Worm (Caenorhabditis elegans) whole organism, L4 larva: ENCODE results near the gene M03A1.8.

Experiments used
- D1046.2 ChIP-seq: fragments of 200-800 bp; sonication (Bioruptor generic); IDR thresholded peaks from 2 replicates; pipeline ENCODE4 v1.3.6; 2022; ENCODE audit warnings: missing genetic modification characterization, missing compliant biosample characterization
- F10B5.3 ChIP-seq: sonication (generic microtip); optimal IDR thresholded peaks from 2 replicates; lab custom pipeline; 2016; ENCODE audit warnings: mild to moderate bottlenecking, missing genetic modification characterization, missing compliant biosample characterization
- ama-1 ChIP-seq: fragments of 150-350 bp; optimal IDR thresholded peaks from 2 replicates; lab custom pipeline; 2014; ENCODE audit warnings: inconsistent platforms, mixed read lengths
- attf-4 ChIP-seq: sonication (generic microtip); optimal IDR thresholded peaks from 3 replicates; lab custom pipeline; 2017; ENCODE audit warnings: missing biosample characterization, missing genetic modification characterization
- ceh-32 ChIP-seq: sonication (generic microtip); optimal IDR thresholded peaks from 2 replicates; lab custom pipeline; 2016; ENCODE audit warnings: mild to moderate bottlenecking, missing genetic modification characterization, missing compliant biosample characterization; ENCODE audit not compliant: poor library complexity
- ceh-44 ChIP-seq: fragments of 200-800 bp; sonication (Bioruptor generic); IDR thresholded peaks from 2 replicates; pipeline ENCODE4 v1.3.6; 2022; ENCODE audit warnings: missing genetic modification reagents, missing genetic modification characterization, missing compliant biosample characterization
- ceh-82 ChIP-seq: sonication (generic microtip); optimal IDR thresholded peaks from 2 replicates; lab custom pipeline; 2017; ENCODE audit warnings: missing biosample characterization, missing genetic modification characterization
- daf-16 ChIP-seq, 3 experiments: sonication (generic microtip); optimal IDR thresholded peaks; 2 replicates each; lab custom pipeline; 2016 to 2017; ENCODE audit warnings: missing genetic modification characterization in 3 of 3, missing genetic modification reagents in 3 of 3, mild to moderate bottlenecking in 2 of 3, missing compliant biosample characterization in 2 of 3, missing biosample characterization in 1 of 3, moderate library complexity in 1 of 3
- daf-8 ChIP-seq: fragments of 200-800 bp; sonication (Bioruptor generic); IDR thresholded peaks from 2 replicates; pipeline ENCODE4 v1.3.6; 2022; ENCODE audit warnings: missing genetic modification characterization, missing compliant biosample characterization
- dmd-6 ChIP-seq: fragments of 200-800 bp; sonication (Bioruptor generic); IDR thresholded peaks from 2 replicates; pipeline ENCODE4 v1.3.6; 2022; ENCODE audit warnings: missing genetic modification reagents, missing genetic modification characterization, missing compliant biosample characterization
- dmd-8 ChIP-seq: fragments of 200-800 bp; sonication (Bioruptor generic); IDR thresholded peaks from 2 replicates; pipeline ENCODE4 v1.3.6; 2022; ENCODE audit warnings: missing genetic modification characterization, missing compliant biosample characterization
- dve-1 ChIP-seq: sonication (generic microtip); optimal IDR thresholded peaks from 2 replicates; lab custom pipeline; 2017; ENCODE audit warnings: antibody characterized with exemption, mild to moderate bottlenecking, missing genetic modification characterization, missing compliant biosample characterization; ENCODE audit not compliant: insufficient read depth
- egl-27 ChIP-seq: sonication (generic microtip); optimal IDR thresholded peaks from 3 replicates; lab custom pipeline; 2017; ENCODE audit warnings: missing biosample characterization, missing genetic modification reagents, missing genetic modification characterization
- egl-43 ChIP-seq: fragments of 200-800 bp; sonication (Bioruptor generic); IDR thresholded peaks from 2 replicates; pipeline ENCODE4 v1.3.6; 2022; ENCODE audit warnings: missing genetic modification reagents, missing genetic modification characterization, missing compliant biosample characterization
- fkh-10 ChIP-seq: fragments of 150-350 bp; optimal IDR thresholded peaks from 2 replicates; lab custom pipeline; 2014; ENCODE audit warnings: missing biosample characterization, missing genetic modification reagents, missing genetic modification characterization
- hif-1 ChIP-seq, 2 experiments: sonication (generic microtip); optimal IDR thresholded peaks; 2 replicates each; lab custom pipeline; 2016 to 2017; ENCODE audit warnings: missing compliant biosample characterization in 2 of 2, missing genetic modification characterization in 2 of 2, missing genetic modification reagents in 2 of 2, missing genotype in 2 of 2, mild to moderate bottlenecking in 1 of 2
- hlh-11 ChIP-seq: fragments of 200-800 bp; sonication (Bioruptor generic); optimal IDR thresholded peaks from 2 replicates; lab custom pipeline; 2018; ENCODE audit warnings: mild to moderate bottlenecking, missing genetic modification characterization, missing compliant biosample characterization
- hlh-30 ChIP-seq: sonication (generic microtip); optimal IDR thresholded peaks from 2 replicates; lab custom pipeline; 2017; ENCODE audit warnings: antibody characterized with exemption, mild to moderate bottlenecking, missing genetic modification characterization, missing compliant biosample characterization; ENCODE audit not compliant: insufficient read depth
- hmg-1.1 ChIP-seq: fragments of 200-800 bp; sonication (Bioruptor generic); IDR thresholded peaks from 2 replicates; pipeline ENCODE4 v1.3.6; 2022; ENCODE audit warnings: missing genetic modification reagents, missing genetic modification characterization, missing compliant biosample characterization
- mdl-1 ChIP-seq, 2 experiments: fragments of 150-350 bp in 1 of 2; sonication (generic microtip) in 1 of 2; optimal IDR thresholded peaks; 2 replicates each; lab custom pipeline; 2014 to 2017; ENCODE audit warnings: missing biosample characterization in 2 of 2, missing genetic modification characterization in 2 of 2
- nhr-28 ChIP-seq: fragments of 150-350 bp; optimal IDR thresholded peaks from 2 replicates; lab custom pipeline; 2014; ENCODE audit warnings: missing biosample characterization, missing genetic modification characterization
- nhr-76 ChIP-seq: fragments of 150-350 bp; optimal IDR thresholded peaks from 2 replicates; lab custom pipeline; 2014; ENCODE audit warnings: missing biosample characterization, missing genetic modification characterization
- pqm-1 ChIP-seq: sonication (generic microtip); optimal IDR thresholded peaks from 2 replicates; lab custom pipeline; 2017; ENCODE audit warnings: missing biosample characterization, missing genetic modification characterization
- unc-130 ChIP-seq: sonication (generic microtip); optimal IDR thresholded peaks from 2 replicates; lab custom pipeline; 2016; ENCODE audit warnings: missing genetic modification reagents, missing genetic modification characterization, missing compliant biosample characterization
- unc-62 ChIP-seq, 3 experiments: fragments of 150-350 bp in 1 of 3; sonication (generic microtip); optimal IDR thresholded peaks in 2 of 3; peaks in 1 of 3; 1 replicate in 1 of 3; 2 replicates in 2 of 3; lab custom pipeline; 2014 to 2017; ENCODE audit warnings: missing biosample characterization in 3 of 3, missing genetic modification characterization in 3 of 3, missing genetic modification reagents in 3 of 3, missing genotype in 1 of 3
- zip-2 ChIP-seq: fragments of 150-350 bp; optimal IDR thresholded peaks from 2 replicates; lab custom pipeline; 2014; ENCODE audit warnings: missing biosample characterization, missing genetic modification characterization
- ztf-7 ChIP-seq: fragments of 150-350 bp; optimal IDR thresholded peaks from 2 replicates; lab custom pipeline; 2014; ENCODE audit warnings: missing biosample characterization, missing genetic modification characterization

Gene M03A1.8

ce11 chrII:4548408-4548807 is 11.7 kb upstream of the M03A1.8 start:
- peak; percentile 7 for TF ChIP-seq nhr-28 (tag; lab: Kevin White, UChicago)
- no peak for TF ChIP-seq dve-1 (tag; lab: Kevin White, UChicago)
- no peak for TF ChIP-seq dmd-8 (GFP tag; lab: Robert Waterston, UW)
- TF ChIP-seq pqm-1 (tag; lab: Kevin White, UChicago): no peak
- TF ChIP-seq unc-62 (GFP tag; optimal IDR thresholded peaks at IDR 0.05 in 1 of 2; lab: Kevin White, UChicago): peak in 1 of 2 experiments; percentile 30
- TF ChIP-seq unc-62 (tag; optimal IDR thresholded peaks at IDR 0.05; lab: Kevin White, UChicago): no peak

- TF ChIP-seq D1046.2: no peak
- TF ChIP-seq hlh-30: peak; percentile 18
Observed at ce11 chrII:4549983-4550572, 10.1 kb upstream of the M03A1.8 start.

ce11 chrII:4550783-4551182 is 9.4 kb upstream of the M03A1.8 start, which contains the start of gene K07E1.1:
Gene K07E1.1, plus strand, starts transcription at chrII:4551083.
- TF ChIP-seq fkh-10 (GFP tag; lab: Kevin White, UChicago) (no peak), hmg-1.1 (GFP tag; lab: Robert Waterston, UW) (no peak), ceh-44 (GFP tag; lab: Robert Waterston, UW) (no peak), F10B5.3 (tag; lab: Kevin White, UChicago) (no peak), ama-1 (lab: Kevin White, UChicago) (no peak), zip-2 (tag; lab: Kevin White, UChicago) (no peak), egl-27 (tag; lab: Kevin White, UChicago) (no peak), daf-8 (no peak), ceh-32 (tag; lab: Kevin White, UChicago) (no peak), unc-130 (no peak), unc-62 (GFP tag; optimal IDR thresholded peaks at IDR 0.05 in 1 of 2; lab: Kevin White, UChicago) (no peak), unc-62 (tag; optimal IDR thresholded peaks at IDR 0.05; lab: Kevin White, UChicago) (no peak), dmd-6 (GFP tag; lab: Robert Waterston, UW) (no peak), hif-1 (tag; optimal IDR thresholded peaks at IDR 0.05; lab: Kevin White, UChicago) (no peak), egl-43 (no peak)

ce11 chrII:4552088-4552487 is 8.0 kb upstream of the M03A1.8 start:
- TF ChIP-seq mdl-1 (tag; optimal IDR thresholded peaks at IDR 0.05; lab: Kevin White, UChicago): peak in 1 of 2 experiments; percentile 3
- TF ChIP-seq D1046.2: no peak
- TF ChIP-seq attf-4 (tag; lab: Kevin White, UChicago): no peak
- TF ChIP-seq dmd-6 (GFP tag; lab: Robert Waterston, UW): peak; percentile 32; the same call in 1 of the 2 replicates
- TF ChIP-seq daf-16 (GFP tag; optimal IDR thresholded peaks at IDR 0.05; lab: Kevin White, UChicago): no peak
- TF ChIP-seq daf-16 (tag; optimal IDR thresholded peaks at IDR 0.05; lab: Kevin White, UChicago): peak; percentile 43
- no peak for TF ChIP-seq nhr-76 (tag; lab: Kevin White, UChicago)
- TF ChIP-seq hif-1 (tag; optimal IDR thresholded peaks at IDR 0.05; lab: Kevin White, UChicago): peak in 1 of 2 experiments; percentile 56
- peak; percentile 48 for TF ChIP-seq dve-1 (tag; lab: Kevin White, UChicago)
- TF ChIP-seq daf-8: no peak
- peak; percentile 13 for TF ChIP-seq hlh-11 (tag; lab: Kevin White, UChicago)
- TF ChIP-seq ceh-44 (GFP tag; lab: Robert Waterston, UW): no peak
- TF ChIP-seq, all 104 proteins: peak for 6

- no peak for TF ChIP-seq ceh-82 (tag; lab: Kevin White, UChicago)
- TF ChIP-seq daf-16 (GFP tag; optimal IDR thresholded peaks at IDR 0.05; lab: Kevin White, UChicago): no peak
- peak; percentile 29 for TF ChIP-seq daf-16 (tag; optimal IDR thresholded peaks at IDR 0.05; lab: Kevin White, UChicago)
- peak in 1 of 2 experiments; percentile 78 for TF ChIP-seq unc-62 (GFP tag; optimal IDR thresholded peaks at IDR 0.05 in 1 of 2; lab: Kevin White, UChicago)
- no peak for TF ChIP-seq unc-62 (tag; optimal IDR thresholded peaks at IDR 0.05; lab: Kevin White, UChicago)
Observed at ce11 chrII:4557487-4557886, 2.6 kb upstream of the M03A1.8 start, which contains the start of gene M03A1.3. Gene M03A1.3, plus strand, starts transcription at chrII:4557787.

- TF ChIP-seq ztf-7 (tag; lab: Kevin White, UChicago): no peak
- peak; percentile 16 for TF ChIP-seq nhr-28 (tag; lab: Kevin White, UChicago)
Observed at ce11 chrII:4562503-4563000, 2.4 kb downstream of the M03A1.8 start, which contains the start of gene dao-2. Gene dao-2, plus strand, starts transcription at chrII:4562950.
